Worm (Caenorhabditis elegans): ENCODE measurements around the gene baf-1.
A peak's percentile ranks its signal among the peaks of the same experiment; 100 is the strongest.
"Not testable (repeated sequence)": the region's sequence is repeated elsewhere in the genome, so short reads cannot be mapped to it uniquely, and the experiment has no call there.

Gene baf-1

ce11 chrIII:9467095-9467494 is at the start of gene baf-1 (continued):
- peak; percentile 21; the same call in 1 of the 2 replicates for TF ChIP-seq cebp-1 (GFP tag; IDR thresholded peaks at IDR 0.05)
- peak; percentile 92 for TF ChIP-seq cebp-1 (tag; optimal IDR thresholded peaks at IDR 0.05)
- no peak for TF ChIP-seq attf-6 (GFP tag; IDR thresholded peaks at IDR 0.05)
- no peak for TF ChIP-seq K12H6.12 (tag; optimal IDR thresholded peaks at IDR 0.05)
- no peak for TF ChIP-seq ceh-40 (GFP tag; IDR thresholded peaks at IDR 0.05)
- no peak for TF ChIP-seq somi-1 (GFP tag; optimal IDR thresholded peaks at IDR 0.05)
- no peak for TF ChIP-seq rec-8 (tag; optimal IDR thresholded peaks at IDR 0.05)
- no peak for TF ChIP-seq bed-2 (GFP tag; IDR thresholded peaks at IDR 0.05)
- TF ChIP-seq cebp-2 (GFP tag; IDR thresholded peaks at IDR 0.05) = no peak
- TF ChIP-seq die-1 (tag; optimal IDR thresholded peaks at IDR 0.05) = no peak

DNA sequence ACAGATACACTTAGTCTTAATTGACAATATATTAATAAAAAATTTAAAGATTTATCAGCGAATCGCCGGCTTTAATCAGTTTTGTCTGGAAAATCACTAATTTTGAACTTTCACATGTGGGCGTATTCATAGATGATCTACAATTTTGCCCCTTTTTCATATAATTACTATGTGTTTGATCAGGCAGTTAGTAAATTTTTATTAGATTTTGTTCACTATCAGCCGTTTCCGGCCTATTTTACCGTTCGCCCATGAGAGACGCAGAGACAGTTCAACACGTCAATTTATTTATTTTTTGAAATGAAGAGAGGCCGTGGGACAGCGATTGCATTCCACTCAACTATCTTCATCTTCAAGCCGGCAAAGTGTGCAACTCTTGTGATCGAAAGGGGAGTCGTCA is 47.0 kb upstream of the baf-1 start, which contains the start of gene T26G10.4:
TSS of gene T26G10.4 (plus strand) at position 301 of the 400 bp plus-strand sequence.
- not testable (repeated sequence) for TF ChIP-seq hsf-1 (GFP tag; IDR thresholded peaks at IDR 0.05); mes-4 (tag; optimal IDR thresholded peaks at IDR 0.05); snpc-1.3 (tag; optimal IDR thresholded peaks at IDR 0.05; ENCODE audit: insufficient read depth)

DNA sequence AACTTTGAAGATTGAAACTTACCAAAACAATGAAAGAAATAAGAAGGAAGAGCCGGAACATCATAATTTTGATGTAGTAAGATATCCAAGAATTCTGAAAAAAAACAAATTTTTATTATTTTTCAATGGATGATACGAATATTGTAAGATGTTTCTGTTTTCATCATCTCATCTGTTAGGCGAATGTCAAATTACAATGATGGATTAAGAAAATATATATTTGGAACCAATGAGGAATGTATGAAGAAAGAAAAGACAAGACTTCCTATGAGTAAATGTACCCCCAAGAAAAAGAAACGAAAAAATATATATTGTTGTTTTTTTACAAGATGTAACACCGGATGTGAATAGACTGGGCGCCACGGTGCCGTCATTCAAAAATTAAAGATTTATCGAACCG is 41.0 kb upstream of the baf-1 start, which contains the start of gene T26G10.5:
TSS of gene T26G10.5 (minus strand) at position 101 of the 400 bp plus-strand sequence.
- TF ChIP-seq mel-28 (tag; optimal IDR thresholded peaks at IDR 0.05; ENCODE audit: borderline replicate concordance) (no peak), attf-6 (GFP tag; IDR thresholded peaks at IDR 0.05) (no peak), lir-1 (GFP tag; conservative IDR thresholded peaks at IDR 0.05) (no peak), atf-7 (tag; optimal IDR thresholded peaks at IDR 0.05) (no peak), nhr-120 (GFP tag; IDR thresholded peaks at IDR 0.05) (no peak)

- TF ChIP-seq let-526 (GFP tag; IDR thresholded peaks at IDR 0.05) (no peak), aptf-2 (GFP tag; conservative IDR thresholded peaks at IDR 0.05) (no peak), rec-8 (tag; optimal IDR thresholded peaks at IDR 0.05) (no peak), attf-3 (GFP tag; conservative IDR thresholded peaks at IDR 0.05) (no peak), nfya-2 (GFP tag; IDR thresholded peaks at IDR 0.05) (no peak), unc-62 (GFP tag; optimal IDR thresholded peaks at IDR 0.05) (no peak), F52B5.7 (tag; optimal IDR thresholded peaks at IDR 0.05) (no peak), F10E7.11 (tag; optimal IDR thresholded peaks at IDR 0.05) (no peak), snpc-1.3 (tag; optimal IDR thresholded peaks at IDR 0.05; ENCODE audit: insufficient read depth) (no peak), K12H6.12 (tag; optimal IDR thresholded peaks at IDR 0.05) (no peak), F49E8.2 (tag; optimal IDR thresholded peaks at IDR 0.05; ENCODE audit: insufficient read depth) (peak; percentile 5), ceh-58 (GFP tag; IDR thresholded peaks at IDR 0.05) (no peak), mes-4 (tag; optimal IDR thresholded peaks at IDR 0.05) (no peak), madf-8 (GFP tag; conservative IDR thresholded peaks at IDR 0.05) (peak; percentile 99), F33H1.4 (GFP tag; IDR thresholded peaks at IDR 0.05) (no peak; the same call in 1 of the 2 replicates), zim-3 (tag; optimal IDR thresholded peaks at IDR 0.05) (no peak), ceh-100 (GFP tag; IDR thresholded peaks at IDR 0.05) (no peak), rpc-1 (optimal IDR thresholded peaks at IDR 0.05) (no peak), rpc-1 (tag; optimal IDR thresholded peaks at IDR 0.05) (no peak), dpl-1 (GFP tag; optimal IDR thresholded peaks at IDR 0.05) (peak; percentile 61), pha-4 (tag; optimal IDR thresholded peaks at IDR 0.05) (no peak), him-1 (tag; optimal IDR thresholded peaks at IDR 0.05) (peak; percentile 85), cebp-2 (GFP tag; IDR thresholded peaks at IDR 0.05) (no peak), repo-1 (tag; optimal IDR thresholded peaks at IDR 0.05) (no peak), hlh-12 (tag; optimal IDR thresholded peaks at IDR 0.05) (no peak), F22D6.2 (tag; optimal IDR thresholded peaks at IDR 0.05) (no peak), efl-1 (GFP tag; optimal IDR thresholded peaks at IDR 0.05) (peak; percentile 78), tbp1 (GFP tag; optimal IDR thresholded peaks at IDR 0.05) (no peak), K11D2.4 (GFP tag; IDR thresholded peaks at IDR 0.05) (no peak), attf-5 (GFP tag; optimal IDR thresholded peaks at IDR 0.05) (no peak), C17E4.6 (GFP tag; IDR thresholded peaks at IDR 0.05) (no peak), ztf-6 (GFP tag; IDR thresholded peaks at IDR 0.05) (no peak)
Observed at ce11 chrIII:9433576-9434107, 33.6 kb upstream of the baf-1 start, which contains the start of gene cpar-1. TSS of gene cpar-1 (plus strand) at chrIII:9434057.
